Worm (Caenorhabditis elegans): ENCODE results near the gene W04H10.5.

DNA sequence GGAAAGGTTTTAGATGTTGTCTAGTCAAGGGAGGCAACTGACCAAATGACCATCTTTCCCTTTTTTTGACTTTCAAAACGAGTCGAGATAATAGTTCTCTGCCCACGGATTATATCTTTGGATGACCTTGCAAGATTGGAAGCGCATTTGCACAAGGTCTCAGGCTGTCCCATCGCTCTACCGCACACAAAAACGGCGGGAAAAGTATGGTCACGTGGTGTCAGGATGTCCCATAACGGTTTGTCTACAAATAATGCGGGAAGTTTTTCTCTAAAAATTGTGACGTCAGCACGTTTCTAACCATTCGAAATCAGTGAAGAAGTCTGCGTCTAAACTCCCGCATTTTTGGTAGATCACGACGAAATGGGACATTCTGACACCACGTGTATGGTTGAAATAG is 2.2 kb downstream of the W04H10.5 start, which contains the start of gene W04H10.6:
- TF ChIP-seq egl-27 (tag; optimal IDR thresholded peaks at IDR 0.05) (no peak), mab-5 (tag; optimal IDR thresholded peaks at IDR 0.05) (no peak), ZK546.5 (tag; optimal IDR thresholded peaks at IDR 0.05) (no peak), lin-39 (tag; optimal IDR thresholded peaks at IDR 0.05) (no peak), nhr-25 (tag; optimal IDR thresholded peaks at IDR 0.05) (no peak), elt-1 (tag; optimal IDR thresholded peaks at IDR 0.05) (no peak), F13H6.1 (tag; optimal IDR thresholded peaks at IDR 0.05) (no peak), mbf-1 (tag; optimal IDR thresholded peaks at IDR 0.05) (no peak), nhr-12 (tag; optimal IDR thresholded peaks at IDR 0.05) (no peak), unc-62 (GFP tag; optimal IDR thresholded peaks at IDR 0.05) (no peak)
